Fruit fly (Drosophila melanogaster): ENCODE data around the gene eIF3g1.

Gene eIF3g1

DNA sequence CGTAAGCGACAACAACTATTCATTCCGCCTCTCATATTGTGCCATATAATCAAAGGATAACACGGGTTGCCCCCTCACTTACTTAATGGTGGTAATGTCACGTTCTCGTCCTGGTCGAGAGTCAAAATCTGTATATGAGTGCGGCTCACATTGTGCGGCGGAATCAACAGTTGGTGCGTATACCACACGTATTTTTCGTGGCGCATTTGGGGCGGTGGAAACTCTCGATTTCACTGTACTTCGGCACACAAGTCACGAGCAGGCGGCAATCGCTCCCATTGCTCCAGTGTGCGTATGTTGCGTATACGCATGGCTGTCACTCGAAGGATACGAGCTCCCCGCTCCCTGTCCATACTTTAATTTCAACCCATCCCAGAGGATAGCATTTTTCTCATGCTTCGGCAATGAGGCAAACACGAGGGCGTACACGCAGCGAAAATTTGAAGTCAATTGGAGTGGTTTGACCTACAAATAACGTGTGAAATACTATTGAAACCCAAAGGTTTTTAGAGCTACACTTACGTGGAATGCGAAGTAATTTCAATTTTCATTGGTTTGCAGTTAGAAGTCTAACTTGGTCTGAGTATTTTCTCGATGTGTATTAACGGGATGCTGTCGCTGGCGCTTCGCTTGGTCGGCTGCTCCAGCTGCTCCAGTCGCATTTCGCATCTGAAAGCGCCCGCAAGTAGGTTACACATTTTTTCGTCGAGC is 28.2 kb downstream of the eIF3g1 start (continued):
- TF ChIP-seq fd96Cb (tag; optimal IDR thresholded peaks at IDR 0.05) (peak; percentile 57), CG8924 (tag; optimal IDR thresholded peaks at IDR 0.05) (peak; percentile 68), Xbp1 (GFP tag; optimal IDR thresholded peaks at IDR 0.05) (peak; percentile 77), CG12744 (GFP tag; optimal IDR thresholded peaks at IDR 0.05) (peak; percentile 41), Hand (GFP tag; optimal IDR thresholded peaks at IDR 0.05) (peak; percentile 79), NC2α (GFP tag; optimal IDR thresholded peaks at IDR 0.05) (peak; percentile 27), al (GFP tag; IDR thresholded peaks at IDR 0.05) (peak; percentile 46), br (optimal IDR thresholded peaks at IDR 0.05) (no peak), zfh2 (GFP tag; optimal IDR thresholded peaks at IDR 0.05) (peak; percentile 81), CG3407 (GFP tag; optimal IDR thresholded peaks at IDR 0.05) (no peak), nerfin-2 (GFP tag; IDR thresholded peaks at IDR 0.05; ENCODE audit: partially characterized antibody) (no peak), Hmx (GFP tag; optimal IDR thresholded peaks at IDR 0.05) (no peak), Lim3 (GFP tag; IDR thresholded peaks at IDR 0.05) (0 out of 2 replicates have a peak, but pooled peaks have one; percentile 18), fd102C (GFP tag; optimal IDR thresholded peaks at IDR 0.05) (no peak), Awh (GFP tag; IDR thresholded peaks at IDR 0.05) (peak; percentile 67), knrl (GFP tag; IDR thresholded peaks at IDR 0.05; ENCODE audit: partially characterized antibody) (no peak), NfI (GFP tag; optimal IDR thresholded peaks at IDR 0.05) (peak; percentile 74), bcd (GFP tag; optimal IDR thresholded peaks at IDR 0.05) (peak; percentile 74), jing (GFP tag; optimal IDR thresholded peaks at IDR 0.05) (peak; percentile 44), D (optimal IDR thresholded peaks at IDR 0.05) (no peak), D (GFP tag; optimal IDR thresholded peaks at IDR 0.05) (peak; percentile 14), cad (GFP tag; optimal IDR thresholded peaks at IDR 0.05) (no peak), maf-S (GFP tag; optimal IDR thresholded peaks at IDR 0.05) (peak; percentile 63), HLHmδ (GFP tag; optimal IDR thresholded peaks at IDR 0.05) (no peak), lov (optimal IDR thresholded peaks at IDR 0.05) (no peak), lov (GFP tag; IDR thresholded peaks at IDR 0.05) (no peak), Mad (GFP tag; optimal IDR thresholded peaks at IDR 0.05) (peak; percentile 46), CG11398 (GFP tag; optimal IDR thresholded peaks at IDR 0.05) (peak; percentile 52), ro (GFP tag; IDR thresholded peaks at IDR 0.05) (no peak), Jarid2 (GFP tag; optimal IDR thresholded peaks at IDR 0.05) (peak; percentile 26), CG10565 (GFP tag; optimal IDR thresholded peaks at IDR 0.05) (no peak), HLH54F (GFP tag; optimal IDR thresholded peaks at IDR 0.05) (peak; percentile 83), CG17361 (GFP tag; IDR thresholded peaks at IDR 0.05) (peak; percentile 65; the same call in 2 of the 3 replicates), mld (GFP tag; IDR thresholded peaks at IDR 0.05; ENCODE audit: partially characterized antibody) (no peak), CG17359 (tag; optimal IDR thresholded peaks at IDR 0.05) (peak; percentile 74), CG2712 (tag; optimal IDR thresholded peaks at IDR 0.05) (peak; percentile 54), pb (GFP tag; optimal IDR thresholded peaks at IDR 0.05) (peak; percentile 67), peb (GFP tag; IDR thresholded peaks at IDR 0.05) (peak; percentile 25; the same call in 1 of the 2 replicates), CG1603 (tag; optimal IDR thresholded peaks at IDR 0.05) (peak; percentile 78), CG10979 (tag; optimal IDR thresholded peaks at IDR 0.05) (peak; percentile 43), CG16815 (GFP tag; optimal IDR thresholded peaks at IDR 0.05) (peak; percentile 30), stc (GFP tag; IDR thresholded peaks at IDR 0.05) (peak; percentile 77), CG32532 (GFP tag; IDR thresholded peaks at IDR 0.05) (peak; percentile 88), CG10321 (GFP tag; IDR thresholded peaks at IDR 0.05) (peak; percentile 30; the same call in 1 of the 2 replicates), croc (GFP tag; conservative IDR thresholded peaks at IDR 0.05) (no peak), h (optimal IDR thresholded peaks at IDR 0.05) (no peak), ewg (GFP tag; optimal IDR thresholded peaks at IDR 0.05) (peak; percentile 59), CG30431 (GFP tag; optimal IDR thresholded peaks at IDR 0.05) (peak; percentile 49), kay (GFP tag; optimal IDR thresholded peaks at IDR 0.05) (peak; percentile 33), ara (GFP tag; IDR thresholded peaks at IDR 0.05) (0 out of 2 replicates have a peak, but pooled peaks have one; percentile 36), Usf (GFP tag; optimal IDR thresholded peaks at IDR 0.05) (peak; percentile 1)
